Worm (Caenorhabditis elegans) whole organism, L4 larva: ENCODE measurements around the gene R53.5.

Experiments used
- D1046.2 ChIP-seq: fragments of 200-800 bp; sonication (Bioruptor generic); IDR thresholded peaks from 2 replicates; pipeline ENCODE4 v1.3.6; 2022; ENCODE audit warnings: missing genetic modification characterization, missing compliant biosample characterization
- F10B5.3 ChIP-seq: sonication (generic microtip); optimal IDR thresholded peaks from 2 replicates; lab custom pipeline; 2016; ENCODE audit warnings: mild to moderate bottlenecking, missing genetic modification characterization, missing compliant biosample characterization
- F37D6.2 ChIP-seq: sonication (generic microtip); optimal IDR thresholded peaks from 2 replicates; lab custom pipeline; 2016; ENCODE audit warnings: mild to moderate bottlenecking, missing genetic modification characterization, missing compliant biosample characterization
- F49E8.2 ChIP-seq: sonication (generic microtip); optimal IDR thresholded peaks from 2 replicates; lab custom pipeline; 2016; ENCODE audit warnings: missing compliant biosample characterization, mild to moderate bottlenecking, missing genetic modification characterization, borderline replicate concordance
- Y48G9A.11 ChIP-seq: fragments of 200-800 bp; sonication (Bioruptor generic); IDR thresholded peaks from 2 replicates; pipeline ENCODE4 v1.3.6; 2022; ENCODE audit warnings: missing genetic modification reagents, missing genetic modification characterization, missing compliant biosample characterization
- Y5F2A.4 ChIP-seq: fragments of 200-800 bp; sonication (Bioruptor generic); optimal IDR thresholded peaks from 2 replicates; lab custom pipeline; 2018; ENCODE audit warnings: mild to moderate bottlenecking, missing genetic modification characterization, missing compliant biosample characterization
- Y75B8A.6 ChIP-seq: fragments of 200-800 bp; sonication (Bioruptor generic); IDR thresholded peaks from 2 replicates; pipeline ENCODE4 v1.3.6; 2022; ENCODE audit warnings: missing genetic modification reagents, missing genetic modification characterization, missing compliant biosample characterization
- ZK337.2 ChIP-seq: fragments of 200-800 bp; sonication (Bioruptor generic); IDR thresholded peaks from 2 replicates; pipeline ENCODE4 v1.3.6; 2022; ENCODE audit warnings: missing genetic modification reagents, missing genetic modification characterization, missing compliant biosample characterization
- ZK546.5 ChIP-seq, 2 experiments: sonication (generic microtip); optimal IDR thresholded peaks; 2 replicates each; lab custom pipeline; 2017; ENCODE audit warnings: missing biosample characterization in 2 of 2, missing genetic modification characterization in 2 of 2
- aha-1 ChIP-seq: fragments of 150-350 bp; peaks from one replicate; lab custom pipeline; 2014; ENCODE audit warnings: missing biosample characterization, missing genetic modification characterization
- aly-2 ChIP-seq: sonication (generic microtip); optimal IDR thresholded peaks from 2 replicates; lab custom pipeline; 2018; ENCODE audit warnings: missing biosample characterization, missing genetic modification characterization
- attf-4 ChIP-seq: sonication (generic microtip); optimal IDR thresholded peaks from 3 replicates; lab custom pipeline; 2017; ENCODE audit warnings: missing biosample characterization, missing genetic modification characterization
- ceh-20 ChIP-seq: fragments of 200-800 bp; sonication (Bioruptor generic); IDR thresholded peaks from 2 replicates; pipeline ENCODE4 v1.3.6; 2022; ENCODE audit warnings: missing genetic modification reagents, missing genetic modification characterization, missing compliant biosample characterization
- ceh-28 ChIP-seq: fragments of 150-350 bp; optimal IDR thresholded peaks from 2 replicates; lab custom pipeline; 2014; ENCODE audit warnings: missing biosample characterization, missing genetic modification reagents, missing genetic modification characterization
- ceh-44 ChIP-seq: fragments of 200-800 bp; sonication (Bioruptor generic); IDR thresholded peaks from 2 replicates; pipeline ENCODE4 v1.3.6; 2022; ENCODE audit warnings: missing genetic modification reagents, missing genetic modification characterization, missing compliant biosample characterization
- ceh-82 ChIP-seq: sonication (generic microtip); optimal IDR thresholded peaks from 2 replicates; lab custom pipeline; 2017; ENCODE audit warnings: missing biosample characterization, missing genetic modification characterization
- cey-2 ChIP-seq: sonication (generic microtip); optimal IDR thresholded peaks from 3 replicates; lab custom pipeline; 2017; ENCODE audit warnings: missing genetic modification characterization, mild to moderate bottlenecking, missing compliant biosample characterization, antibody characterized with exemption, borderline replicate concordance; ENCODE audit not compliant: insufficient read depth
- daf-8 ChIP-seq: fragments of 200-800 bp; sonication (Bioruptor generic); IDR thresholded peaks from 2 replicates; pipeline ENCODE4 v1.3.6; 2022; ENCODE audit warnings: missing genetic modification characterization, missing compliant biosample characterization
- dmd-6 ChIP-seq: fragments of 200-800 bp; sonication (Bioruptor generic); IDR thresholded peaks from 2 replicates; pipeline ENCODE4 v1.3.6; 2022; ENCODE audit warnings: missing genetic modification reagents, missing genetic modification characterization, missing compliant biosample characterization
- dmd-9 ChIP-seq: fragments of 200-800 bp; sonication (Bioruptor generic); IDR thresholded peaks from 2 replicates; pipeline ENCODE4 v1.3.6; 2022; ENCODE audit warnings: missing genetic modification reagents, missing genetic modification characterization, missing compliant biosample characterization
- dpl-1 ChIP-seq: fragments of 150-350 bp; optimal IDR thresholded peaks from 2 replicates; lab custom pipeline; 2014; ENCODE audit warnings: missing biosample characterization, missing genetic modification reagents, missing genetic modification characterization
- egl-27 ChIP-seq: sonication (generic microtip); optimal IDR thresholded peaks from 3 replicates; lab custom pipeline; 2017; ENCODE audit warnings: missing biosample characterization, missing genetic modification reagents, missing genetic modification characterization
- fkh-10 ChIP-seq: fragments of 150-350 bp; optimal IDR thresholded peaks from 2 replicates; lab custom pipeline; 2014; ENCODE audit warnings: missing biosample characterization, missing genetic modification reagents, missing genetic modification characterization
- fos-1 ChIP-seq: fragments of 150-350 bp; optimal IDR thresholded peaks from 2 replicates; lab custom pipeline; 2014; ENCODE audit warnings: missing biosample characterization, missing genetic modification characterization
- gei-8 ChIP-seq: fragments of 200-800 bp; sonication (Bioruptor generic); optimal IDR thresholded peaks from 2 replicates; lab custom pipeline; 2018; ENCODE audit warnings: mild to moderate bottlenecking, missing genetic modification characterization, missing compliant biosample characterization
- hlh-11 ChIP-seq: fragments of 200-800 bp; sonication (Bioruptor generic); optimal IDR thresholded peaks from 2 replicates; lab custom pipeline; 2018; ENCODE audit warnings: mild to moderate bottlenecking, missing genetic modification characterization, missing compliant biosample characterization
- hlh-30 ChIP-seq: sonication (generic microtip); optimal IDR thresholded peaks from 2 replicates; lab custom pipeline; 2017; ENCODE audit warnings: antibody characterized with exemption, mild to moderate bottlenecking, missing genetic modification characterization, missing compliant biosample characterization; ENCODE audit not compliant: insufficient read depth
- lin-15B ChIP-seq: fragments of 150-350 bp; sonication (generic microtip); optimal IDR thresholded peaks from 3 replicates; lab custom pipeline; 2014; ENCODE audit warnings: missing biosample characterization, missing genetic modification characterization
- lin-38 ChIP-seq: fragments of 200-800 bp; sonication (Bioruptor generic); IDR thresholded peaks from 2 replicates; pipeline ENCODE4 v1.3.6; 2022; ENCODE audit warnings: missing genetic modification reagents, missing genetic modification characterization, missing compliant biosample characterization
- mdl-1 ChIP-seq, 2 experiments: fragments of 150-350 bp in 1 of 2; sonication (generic microtip) in 1 of 2; optimal IDR thresholded peaks; 2 replicates each; lab custom pipeline; 2014 to 2017; ENCODE audit warnings: missing biosample characterization in 2 of 2, missing genetic modification characterization in 2 of 2
- mxl-3 ChIP-seq: fragments of 200-800 bp; sonication (Bioruptor generic); optimal IDR thresholded peaks from 2 replicates; lab custom pipeline; 2018; ENCODE audit warnings: mild to moderate bottlenecking, missing genetic modification characterization, missing compliant biosample characterization
- nhr-102 ChIP-seq: sonication (generic microtip); optimal IDR thresholded peaks from 2 replicates; lab custom pipeline; 2016; ENCODE audit warnings: mild to moderate bottlenecking, missing genetic modification characterization, moderate library complexity, missing compliant biosample characterization
- nhr-11 ChIP-seq: fragments of 150-350 bp; optimal IDR thresholded peaks from 2 replicates; lab custom pipeline; 2014; ENCODE audit warnings: missing biosample characterization, missing genetic modification characterization
- nhr-25 ChIP-seq: sonication (generic microtip); optimal IDR thresholded peaks from 2 replicates; lab custom pipeline; 2017; ENCODE audit warnings: missing genetic modification characterization, mild to moderate bottlenecking, missing compliant biosample characterization, antibody characterized with exemption, moderate library complexity, borderline replicate concordance; ENCODE audit not compliant: insufficient read depth
- nhr-28 ChIP-seq: fragments of 150-350 bp; optimal IDR thresholded peaks from 2 replicates; lab custom pipeline; 2014; ENCODE audit warnings: missing biosample characterization, missing genetic modification characterization
- nhr-42 ChIP-seq: fragments of 200-800 bp; sonication (Bioruptor generic); IDR thresholded peaks from 2 replicates; pipeline ENCODE4 v1.3.6; 2022; ENCODE audit warnings: missing genetic modification characterization, missing compliant biosample characterization
- nhr-48 ChIP-seq: sonication (generic microtip); optimal IDR thresholded peaks from 2 replicates; lab custom pipeline; 2016; ENCODE audit warnings: mild to moderate bottlenecking, missing genetic modification characterization, missing compliant biosample characterization
- nhr-6 ChIP-seq: fragments of 150-350 bp; optimal IDR thresholded peaks from 2 replicates; lab custom pipeline; 2014; ENCODE audit warnings: missing biosample characterization, missing genetic modification characterization
- nhr-77 ChIP-seq: fragments of 150-350 bp; optimal IDR thresholded peaks from 2 replicates; lab custom pipeline; 2014; ENCODE audit warnings: missing biosample characterization, missing genetic modification characterization
- rbr-2 ChIP-seq: sonication (generic microtip); optimal IDR thresholded peaks from 2 replicates; lab custom pipeline; 2016; ENCODE audit warnings: missing genotype, missing genetic modification characterization, missing compliant biosample characterization
- sdz-12 ChIP-seq: fragments of 200-800 bp; sonication (Bioruptor generic); optimal IDR thresholded peaks from 2 replicates; lab custom pipeline; 2018; ENCODE audit warnings: mild to moderate bottlenecking, missing genetic modification characterization, missing compliant biosample characterization
- snpc-1.2 ChIP-seq: fragments of 200-800 bp; sonication (Bioruptor generic); IDR thresholded peaks from 2 replicates; pipeline ENCODE4 v1.3.6; 2022; ENCODE audit warnings: missing genetic modification reagents, missing genetic modification characterization, missing compliant biosample characterization
- snpc-4 ChIP-seq: fragments of 150-350 bp; optimal IDR thresholded peaks from 2 replicates; lab custom pipeline; 2014; ENCODE audit warnings: missing biosample characterization, missing genetic modification characterization
- unc-130 ChIP-seq: sonication (generic microtip); optimal IDR thresholded peaks from 2 replicates; lab custom pipeline; 2016; ENCODE audit warnings: missing genetic modification reagents, missing genetic modification characterization, missing compliant biosample characterization
- unc-39 ChIP-seq: sonication (generic microtip); optimal IDR thresholded peaks from 2 replicates; lab custom pipeline; 2017; ENCODE audit warnings: missing biosample characterization, missing genetic modification characterization
- vab-7 ChIP-seq: fragments of 200-800 bp; sonication (Bioruptor generic); IDR thresholded peaks from 2 replicates; pipeline ENCODE4 v1.3.6; 2022; ENCODE audit warnings: missing genetic modification reagents, missing genetic modification characterization, missing compliant biosample characterization
- zfp-2 ChIP-seq: sonication (generic microtip); optimal IDR thresholded peaks from 2 replicates; lab custom pipeline; 2016; ENCODE audit warnings: mild to moderate bottlenecking, missing genetic modification characterization, missing compliant biosample characterization
- zfp-3 ChIP-seq: fragments of 200-800 bp; sonication (Bioruptor generic); conservative IDR thresholded peaks from 2 replicates; pipeline ENCODE4 v1.3.6; 2022; ENCODE audit warnings: missing genetic modification reagents, missing genetic modification characterization, missing compliant biosample characterization
- zip-11 ChIP-seq: fragments of 200-800 bp; sonication (Bioruptor generic); IDR thresholded peaks from 2 replicates; pipeline ENCODE4 v1.3.6; 2022; ENCODE audit warnings: missing genetic modification characterization, missing compliant biosample characterization
- zip-2 ChIP-seq: fragments of 150-350 bp; optimal IDR thresholded peaks from 2 replicates; lab custom pipeline; 2014; ENCODE audit warnings: missing biosample characterization, missing genetic modification characterization
- ztf-7 ChIP-seq: fragments of 150-350 bp; optimal IDR thresholded peaks from 2 replicates; lab custom pipeline; 2014; ENCODE audit warnings: missing biosample characterization, missing genetic modification characterization

R53.5 gene

DNA sequence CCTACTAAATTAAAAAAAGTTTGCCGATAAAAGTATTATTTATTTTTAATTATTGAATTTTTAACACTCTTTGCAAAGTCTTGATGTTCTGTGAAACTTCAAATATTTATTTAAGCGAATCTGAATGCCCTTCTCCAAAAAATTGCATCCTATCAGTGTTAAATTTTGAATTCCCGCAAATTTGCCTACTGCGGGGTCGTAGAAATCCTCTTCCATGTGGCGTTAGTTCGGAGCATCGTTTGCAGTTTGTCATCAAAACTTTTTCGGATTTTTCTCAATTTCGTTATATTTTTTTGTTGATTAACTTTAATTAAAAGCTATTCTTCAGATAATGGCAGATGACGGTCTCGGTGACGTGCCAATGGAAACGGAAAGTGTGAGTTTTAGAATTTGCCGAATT is 29.9 kb downstream of the R53.5 start, which contains the start of gene ufd-3:
ufd-3 (plus strand) TSS at position 324 of the 400 bp plus-strand sequence.
- TF ChIP-seq nhr-77 (peak; percentile 19), zip-2 (tag; lab: Kevin White, UChicago) (no peak), Y48G9A.11 (GFP tag; lab: Robert Waterston, UW) (peak; percentile 96), mxl-3 (peak; percentile 61), fos-1 (no peak), zip-11 (GFP tag; lab: Robert Waterston, UW) (no peak), ZK546.5 (tag; optimal IDR thresholded peaks at IDR 0.05; lab: Kevin White, UChicago) (no peak), unc-39 (tag; lab: Kevin White, UChicago) (no peak), nhr-25 (tag; lab: Kevin White, UChicago) (no peak), dmd-6 (peak; percentile 63), cey-2 (no peak), Y75B8A.6 (GFP tag; lab: Robert Waterston, UW) (no peak), egl-27 (tag; lab: Kevin White, UChicago) (no peak), ztf-7 (tag; lab: Kevin White, UChicago) (no peak), sdz-12 (GFP tag; lab: Kevin White, UChicago) (no peak), F10B5.3 (no peak), zfp-3 (0 out of 2 replicates have a peak, but pooled peaks have one; percentile 52), D1046.2 (GFP tag; lab: Robert Waterston, UW) (no peak), ceh-44 (GFP tag; lab: Robert Waterston, UW) (peak; percentile 22; the same call in 1 of the 2 replicates), lin-15B (tag; lab: Kevin White, UChicago) (peak; percentile 5), lin-38 (peak; percentile 76), hlh-30 (tag; lab: Kevin White, UChicago) (peak; percentile 59), snpc-4 (no peak), aha-1 (tag; lab: Kevin White, UChicago) (peak; percentile 98), F37D6.2 (tag; lab: Kevin White, UChicago) (peak; percentile 55), F49E8.2 (tag; lab: Kevin White, UChicago) (peak; percentile 63), nhr-28 (tag; lab: Kevin White, UChicago) (peak; percentile 51), dmd-9 (GFP tag; lab: Robert Waterston, UW) (peak; percentile 81), vab-7 (GFP tag; lab: Robert Waterston, UW) (no peak), ceh-20 (GFP tag; lab: Robert Waterston, UW) (0 out of 2 replicates have a peak, but pooled peaks have one; percentile 18), snpc-1.2 (no peak), ceh-82 (tag; lab: Kevin White, UChicago) (no peak), rbr-2 (tag; lab: Kevin White, UChicago) (peak; percentile 66), dpl-1 (GFP tag; lab: Kevin White, UChicago) (peak; percentile 98), mdl-1 (tag; optimal IDR thresholded peaks at IDR 0.05; lab: Kevin White, UChicago) (peak in 1 of 2 experiments; percentile 24), ZK337.2 (GFP tag; lab: Robert Waterston, UW) (peak; percentile 77; the same call in 1 of the 2 replicates), Y5F2A.4 (no peak), gei-8 (GFP tag; lab: Kevin White, UChicago) (no peak), fkh-10 (peak; percentile 51), aly-2 (no peak), nhr-102 (tag; lab: Kevin White, UChicago) (peak; percentile 46), daf-8 (GFP tag; lab: Robert Waterston, UW) (no peak), ceh-28 (tag; lab: Kevin White, UChicago) (no peak), nhr-6 (tag; lab: Kevin White, UChicago) (peak; percentile 80), attf-4 (no peak), hlh-11 (tag; lab: Kevin White, UChicago) (peak; percentile 53), unc-130 (GFP tag; lab: Kevin White, UChicago) (peak; percentile 91), zfp-2 (tag; lab: Kevin White, UChicago) (no peak), nhr-11 (peak; percentile 82), nhr-42 (GFP tag; lab: Robert Waterston, UW) (no peak), nhr-48 (peak; percentile 20)
